Fruit fly (Drosophila melanogaster) Kc167 (cell line): ENCODE results near the gene Kif19A.

Source experiments
- Myc ChIP-seq: fragments of >200 bp; optimal IDR thresholded peaks from 2 replicates; lab custom pipeline; 2017; ENCODE audit warnings: missing external identifiers
- h ChIP-seq: fragments of >200 bp; optimal IDR thresholded peaks from 3 replicates; lab custom pipeline; 2018; ENCODE audit warnings: missing external identifiers
- insv ChIP-seq: fragments of >200 bp; optimal IDR thresholded peaks from 3 replicates; lab custom pipeline; 2018; ENCODE audit warnings: missing external identifiers
- psq ChIP-seq: fragments of >200 bp; optimal IDR thresholded peaks from 2 replicates; lab custom pipeline; 2017; ENCODE audit warnings: missing external identifiers
- ttk ChIP-seq: sonication (Bioruptor generic); optimal IDR thresholded peaks from 2 replicates; lab custom pipeline; 2017; ENCODE audit warnings: missing external identifiers

DNA sequence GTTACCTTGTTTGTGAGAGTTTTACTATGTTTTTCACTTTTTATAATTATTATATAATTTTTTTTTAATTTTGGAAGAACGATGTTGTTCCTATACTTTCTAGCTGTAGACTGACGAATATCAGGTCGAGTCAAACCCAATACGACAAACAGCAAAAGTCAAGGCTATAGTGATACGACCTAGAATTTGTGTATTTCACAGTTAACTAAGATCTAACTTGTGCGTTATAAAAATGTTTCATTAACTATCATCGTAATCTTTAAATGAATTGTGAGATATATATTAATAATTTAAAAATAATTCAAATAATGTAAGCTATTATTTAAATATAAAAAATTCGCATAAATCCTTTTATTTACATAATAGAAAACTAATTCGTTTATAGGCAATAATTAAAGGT is 20.3 kb downstream of the Kif19A start, which contains the start of gene CG9920:
- TF ChIP-seq insv (lab: Kevin White, UChicago) (no peak), ttk (lab: Kevin White, UChicago) (no peak), Myc (lab: Kevin White, UChicago) (no peak), h (lab: Kevin White, UChicago) (no peak), psq (no peak)
